Worm (Caenorhabditis elegans) whole organism, L3 larva: Measurements from ENCODE around the gene sru-30.

Experiments
- aly-2 ChIP-seq: fragments of 150-350 bp; optimal IDR thresholded peaks from 2 replicates; lab custom pipeline; 2014; ENCODE audit warnings: missing biosample characterization, missing genetic modification characterization
- ama-1 ChIP-seq: fragments of 150-350 bp; optimal IDR thresholded peaks from 2 replicates; lab custom pipeline; 2018
- elt-3 ChIP-seq, 3 experiments: fragments of 150-350 bp in 1 of 3; sonication (generic microtip) in 2 of 3; optimal IDR thresholded peaks; 2 replicates in 2 of 3; 4 replicates in 1 of 3; lab custom pipeline; 2014 to 2017; ENCODE audit warnings: missing biosample characterization in 3 of 3, missing genetic modification characterization in 3 of 3
- nhr-23 ChIP-seq: fragments of 150-350 bp; optimal IDR thresholded peaks from 2 replicates; lab custom pipeline; 2014; ENCODE audit warnings: missing biosample characterization, missing genetic modification reagents, missing genetic modification characterization
- nhr-28 ChIP-seq: fragments of 150-350 bp; optimal IDR thresholded peaks from 2 replicates; lab custom pipeline; 2014; ENCODE audit warnings: missing biosample characterization, missing genetic modification characterization
- tbx-2 ChIP-seq: sonication (generic microtip); optimal IDR thresholded peaks from 2 replicates; lab custom pipeline; 2016; ENCODE audit warnings: mild to moderate bottlenecking, missing genetic modification characterization, missing compliant biosample characterization

- TF ChIP-seq aly-2 (tag; lab: Kevin White, UChicago) = no peak
- TF ChIP-seq nhr-28 = no peak
- TF ChIP-seq nhr-23 (tag; lab: Kevin White, UChicago) = no peak
- no peak for TF ChIP-seq elt-3 (tag; optimal IDR thresholded peaks at IDR 0.05; lab: Kevin White, UChicago)
- TF ChIP-seq tbx-2 (tag; lab: Kevin White, UChicago) = no peak
- TF ChIP-seq ama-1 (lab: Kevin White, UChicago) = no peak
These were observed 49.1 kb upstream of the sru-30 start for ce11 chrV:9764552-9764951.
